Worm (Caenorhabditis elegans): ENCODE measurements around the gene C17E7.4.

Gene C17E7.4

ce11 chrV:3860123-3860522 is 32.5 kb upstream of the C17E7.4 start, which contains the start of gene nhr-189:
nhr-189 (minus strand) TSS chrV:3860243.
- TF ChIP-seq F10B5.3 (tag; optimal IDR thresholded peaks at IDR 0.05): no peak
- no peak for TF ChIP-seq F44E2.7 (GFP tag; IDR thresholded peaks at IDR 0.05)
- TF ChIP-seq unc-62 (GFP tag; optimal IDR thresholded peaks at IDR 0.05 in 1 of 2): no peak
- TF ChIP-seq unc-62 (tag; optimal IDR thresholded peaks at IDR 0.05): no peak
- no peak for TF ChIP-seq nhr-42 (GFP tag; IDR thresholded peaks at IDR 0.05)
- no peak for TF ChIP-seq pha-4 (GFP tag; IDR thresholded peaks at IDR 0.05)
- no peak for TF ChIP-seq pha-4 (tag; optimal IDR thresholded peaks at IDR 0.05)
- no peak for TF ChIP-seq dmd-8 (GFP tag; IDR thresholded peaks at IDR 0.05)
- TF ChIP-seq mep-1 (tag; optimal IDR thresholded peaks at IDR 0.05): no peak
- no peak for TF ChIP-seq ces-1 (GFP tag; optimal IDR thresholded peaks at IDR 0.05)
- TF ChIP-seq arid-1 (GFP tag; conservative IDR thresholded peaks at IDR 0.05): no peak
- no peak for TF ChIP-seq madf-9 (GFP tag; conservative IDR thresholded peaks at IDR 0.05)
- TF ChIP-seq skn-1 (tag; optimal IDR thresholded peaks at IDR 0.05): no peak
- TF ChIP-seq madf-5 (GFP tag; IDR thresholded peaks at IDR 0.05): no peak

- TF ChIP-seq snpc-4 (tag; optimal IDR thresholded peaks at IDR 0.05) (no peak), unc-62 (GFP tag; optimal IDR thresholded peaks at IDR 0.05 in 1 of 2) (peak in 1 of 2 experiments; percentile 25), unc-62 (tag; optimal IDR thresholded peaks at IDR 0.05) (no peak)
Measured at ce11 chrV:3862851-3863250, 29.8 kb upstream of the C17E7.4 start, which contains the start of gene nhr-187. nhr-187 (minus strand) TSS chrV:3862951.

- TF ChIP-seq Y48G9A.11 (GFP tag; IDR thresholded peaks at IDR 0.05) (no peak), dve-1 (tag; optimal IDR thresholded peaks at IDR 0.05; ENCODE audit: insufficient read depth) (no peak), unc-39 (tag; optimal IDR thresholded peaks at IDR 0.05) (no peak), nhr-111 (GFP tag; optimal IDR thresholded peaks at IDR 0.05) (no peak), lin-1 (GFP tag; IDR thresholded peaks at IDR 0.05) (no peak), fkh-10 (GFP tag; optimal IDR thresholded peaks at IDR 0.05) (no peak), mdl-1 (tag; optimal IDR thresholded peaks at IDR 0.05) (no peak), lin-29 (GFP tag; IDR thresholded peaks at IDR 0.05) (no peak), ctbp-1 (GFP tag; IDR thresholded peaks at IDR 0.05) (no peak), zip-2 (tag; optimal IDR thresholded peaks at IDR 0.05) (no peak), lin-38 (GFP tag; IDR thresholded peaks at IDR 0.05) (no peak), php-3 (GFP tag; IDR thresholded peaks at IDR 0.05) (no peak), T20F7.1 (GFP tag; optimal IDR thresholded peaks at IDR 0.05) (no peak), ceh-32 (tag; optimal IDR thresholded peaks at IDR 0.05; ENCODE audit: poor library complexity) (no peak), snpc-4 (tag; optimal IDR thresholded peaks at IDR 0.05) (no peak)
Measured at ce11 chrV:3865273-3865672, 27.4 kb upstream of the C17E7.4 start.

- TF ChIP-seq spr-3 (GFP tag; optimal IDR thresholded peaks at IDR 0.05) (no peak), F26F4.8 (GFP tag; conservative IDR thresholded peaks at IDR 0.05) (no peak), ceh-20 (GFP tag; IDR thresholded peaks at IDR 0.05) (no peak), pqm-1 (tag; optimal IDR thresholded peaks at IDR 0.05) (no peak), mxl-2 (GFP tag; conservative IDR thresholded peaks at IDR 0.05) (no peak), Y75B8A.6 (GFP tag; IDR thresholded peaks at IDR 0.05) (no peak), spr-1 (tag; optimal IDR thresholded peaks at IDR 0.05) (no peak)
Measured at ce11 chrV:3868905-3869304, 23.7 kb upstream of the C17E7.4 start, which contains the start of gene nhr-157. nhr-157 (minus strand) TSS chrV:3869005.

DNA sequence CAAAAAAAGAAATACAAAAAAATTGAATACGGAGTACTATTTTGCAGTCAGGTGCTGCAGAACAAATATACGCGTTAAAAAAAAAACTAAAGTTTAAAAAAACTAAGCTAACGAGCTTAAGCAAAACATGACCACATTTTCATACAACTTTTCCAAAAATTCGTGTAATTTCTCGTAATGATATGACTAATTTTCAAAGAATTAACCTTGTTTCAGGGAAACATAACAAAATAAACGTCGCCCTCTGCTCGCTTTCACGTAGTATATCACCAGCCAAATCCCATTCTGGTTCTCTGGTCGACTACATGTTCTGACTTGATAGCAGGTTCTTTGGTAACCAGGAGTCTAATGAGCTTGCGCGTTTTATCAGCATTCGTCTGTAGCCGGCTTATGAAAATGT is 22.3 kb upstream of the C17E7.4 start:
- TF ChIP-seq lsy-2 (tag; optimal IDR thresholded peaks at IDR 0.05): peak in 1 of 2 experiments; percentile 1
- no peak for TF ChIP-seq zip-2 (tag; optimal IDR thresholded peaks at IDR 0.05)
- TF ChIP-seq F26F4.8 (GFP tag; conservative IDR thresholded peaks at IDR 0.05): no peak
- TF ChIP-seq ceh-28 (tag; optimal IDR thresholded peaks at IDR 0.05): no peak
- TF ChIP-seq daf-16 (GFP tag; optimal IDR thresholded peaks at IDR 0.05): no peak
- no peak for TF ChIP-seq daf-16 (tag; optimal IDR thresholded peaks at IDR 0.05)
- no peak for TF ChIP-seq nhr-6 (tag; optimal IDR thresholded peaks at IDR 0.05)
- TF ChIP-seq ztf-7 (tag; optimal IDR thresholded peaks at IDR 0.05): no peak
- TF ChIP-seq saeg-2 (GFP tag; IDR thresholded peaks at IDR 0.05): no peak
- TF ChIP-seq aha-1 (tag): peak; percentile 59
- TF ChIP-seq nhr-11 (tag; optimal IDR thresholded peaks at IDR 0.05): peak; percentile 87
- no peak for TF ChIP-seq unc-62 (GFP tag; optimal IDR thresholded peaks at IDR 0.05 in 1 of 2)
- TF ChIP-seq unc-62 (tag; optimal IDR thresholded peaks at IDR 0.05): no peak
